Fruit fly (Drosophila melanogaster): ENCODE results near the gene dop.

dop gene

dm6 chr3L:15590803-15591597 lies 25.2 kb downstream of the dop start (continued):
- TF ChIP-seq bcd (GFP tag; optimal IDR thresholded peaks at IDR 0.05) (no peak), dati (GFP tag; IDR thresholded peaks at IDR 0.05) (no peak), CG10979 (tag; optimal IDR thresholded peaks at IDR 0.05) (no peak), CG2202 (tag; optimal IDR thresholded peaks at IDR 0.05) (no peak), CG3163 (GFP tag; optimal IDR thresholded peaks at IDR 0.05) (no peak), CG11560 (tag; IDR thresholded peaks at IDR 0.05) (no peak), MBD-R2 (GFP tag; IDR thresholded peaks at IDR 0.05) (no peak), Tbp (GFP tag; optimal IDR thresholded peaks at IDR 0.05) (no peak), CG13123 (GFP tag; optimal IDR thresholded peaks at IDR 0.05) (no peak), ab (GFP tag; optimal IDR thresholded peaks at IDR 0.05) (no peak), bowl (GFP tag; IDR thresholded peaks at IDR 0.05) (no peak), mld (GFP tag; IDR thresholded peaks at IDR 0.05; ENCODE audit: partially characterized antibody) (no peak), CG7786 (GFP tag; optimal IDR thresholded peaks at IDR 0.05) (no peak), CG7987 (GFP tag; optimal IDR thresholded peaks at IDR 0.05) (peak; percentile 32), CG10147 (GFP tag; optimal IDR thresholded peaks at IDR 0.05) (peak; percentile 9), CG12744 (GFP tag; optimal IDR thresholded peaks at IDR 0.05) (peak; percentile 22), ewg (GFP tag; optimal IDR thresholded peaks at IDR 0.05) (no peak), gro (GFP tag; optimal IDR thresholded peaks at IDR 0.05) (no peak), dm (GFP tag; optimal IDR thresholded peaks at IDR 0.05) (no peak), CG17912 (GFP tag; optimal IDR thresholded peaks at IDR 0.05) (no peak), CG6813 (GFP tag; optimal IDR thresholded peaks at IDR 0.05) (peak; percentile 46), wdn (GFP tag; IDR thresholded peaks at IDR 0.05) (no peak), aop (GFP tag; IDR thresholded peaks at IDR 0.05) (no peak), Ssrp (tag; optimal IDR thresholded peaks at IDR 0.05) (no peak), HmgD (GFP tag; optimal IDR thresholded peaks at IDR 0.05) (no peak), CG3726 (GFP tag; IDR thresholded peaks at IDR 0.05) (no peak), lbe (GFP tag; optimal IDR thresholded peaks at IDR 0.05) (no peak), sim (GFP tag; IDR thresholded peaks at IDR 0.05) (no peak), CG3065 (GFP tag; optimal IDR thresholded peaks at IDR 0.05) (no peak), CG12071 (GFP tag; optimal IDR thresholded peaks at IDR 0.05) (peak; percentile 48), H2.0 (GFP tag; IDR thresholded peaks at IDR 0.05) (0 out of 2 replicates have a peak, but pooled peaks have one; percentile 3), Gug (GFP tag; IDR thresholded peaks at IDR 0.05) (no peak), CG11504 (tag; optimal IDR thresholded peaks at IDR 0.05) (peak; percentile 31), sug (tag; optimal IDR thresholded peaks at IDR 0.05) (peak; percentile 18), wor (GFP tag; IDR thresholded peaks at IDR 0.05) (no peak), CG34422 (GFP tag; IDR thresholded peaks at IDR 0.05) (no peak; the same call in 2 of the 3 replicates), CG7963 (GFP tag; IDR thresholded peaks at IDR 0.05; ENCODE audit: partially characterized antibody) (no peak), chif (GFP tag; optimal IDR thresholded peaks at IDR 0.05) (no peak), CTCF (GFP tag; optimal IDR thresholded peaks at IDR 0.05) (no peak), CG4730 (GFP tag; IDR thresholded peaks at IDR 0.05) (no peak), usp (GFP tag; optimal IDR thresholded peaks at IDR 0.05) (no peak), CG11456 (GFP tag; IDR thresholded peaks at IDR 0.05) (no peak), grau (tag; optimal IDR thresholded peaks at IDR 0.05) (peak; percentile 66), stwl (tag; optimal IDR thresholded peaks at IDR 0.05) (no peak), D19B (GFP tag; optimal IDR thresholded peaks at IDR 0.05) (no peak), sc (optimal IDR thresholded peaks at IDR 0.05) (no peak), sc (GFP tag; optimal IDR thresholded peaks at IDR 0.05) (no peak), CG6854 (GFP tag; optimal IDR thresholded peaks at IDR 0.05) (no peak), ro (GFP tag; IDR thresholded peaks at IDR 0.05) (no peak), fd64A (GFP tag; optimal IDR thresholded peaks at IDR 0.05) (no peak), CG4617 (GFP tag; optimal IDR thresholded peaks at IDR 0.05; ENCODE audit: borderline replicate concordance) (no peak), Lim3 (GFP tag; IDR thresholded peaks at IDR 0.05) (no peak)

All from whole organism, embryonic.